Fruit fly (Drosophila melanogaster) ovary, adult (tissue): ENCODE results near the gene Twdlalpha.

ENCODE experiments used
- CG17801 ChIP-seq: fragments of 200-800 bp; optimal IDR thresholded peaks from 2 replicates; lab custom pipeline; 2019; ENCODE audit warnings: missing biosample characterization, mild to moderate bottlenecking, missing genetic modification characterization, moderate library complexity; ENCODE audit not compliant: partially characterized antibody

Gene Twdlalpha

DNA sequence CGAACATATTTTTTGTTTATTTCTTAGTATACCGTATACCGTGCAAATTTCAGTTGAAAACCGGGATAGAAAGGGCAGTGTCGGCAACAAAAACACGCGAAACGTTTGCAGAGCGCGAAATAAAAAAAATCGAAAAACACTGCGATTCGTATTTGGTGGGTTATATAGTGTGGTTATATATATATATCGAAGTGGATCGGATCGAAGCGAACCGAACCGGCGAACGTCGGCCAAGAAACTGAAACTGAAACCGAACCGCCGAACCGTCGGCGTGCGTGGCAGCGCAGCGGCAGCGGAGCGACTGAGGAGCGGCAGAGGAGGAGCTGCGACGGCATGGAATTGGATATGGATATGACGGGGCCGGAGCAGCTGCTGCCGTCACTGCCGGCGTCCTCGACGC is 21.5 kb upstream of the Twdlalpha start, which contains the start of the genes CG32572 and CG34325:
Gene CG32572 (plus strand): TSS at position 16 of the 400 bp plus-strand sequence.
Gene CG34325 (minus strand): TSS at position 244 of the 400 bp plus-strand sequence.
- peak; percentile 9 for TF ChIP-seq CG17801 (GFP tag; lab: Kevin White, UChicago)

DNA sequence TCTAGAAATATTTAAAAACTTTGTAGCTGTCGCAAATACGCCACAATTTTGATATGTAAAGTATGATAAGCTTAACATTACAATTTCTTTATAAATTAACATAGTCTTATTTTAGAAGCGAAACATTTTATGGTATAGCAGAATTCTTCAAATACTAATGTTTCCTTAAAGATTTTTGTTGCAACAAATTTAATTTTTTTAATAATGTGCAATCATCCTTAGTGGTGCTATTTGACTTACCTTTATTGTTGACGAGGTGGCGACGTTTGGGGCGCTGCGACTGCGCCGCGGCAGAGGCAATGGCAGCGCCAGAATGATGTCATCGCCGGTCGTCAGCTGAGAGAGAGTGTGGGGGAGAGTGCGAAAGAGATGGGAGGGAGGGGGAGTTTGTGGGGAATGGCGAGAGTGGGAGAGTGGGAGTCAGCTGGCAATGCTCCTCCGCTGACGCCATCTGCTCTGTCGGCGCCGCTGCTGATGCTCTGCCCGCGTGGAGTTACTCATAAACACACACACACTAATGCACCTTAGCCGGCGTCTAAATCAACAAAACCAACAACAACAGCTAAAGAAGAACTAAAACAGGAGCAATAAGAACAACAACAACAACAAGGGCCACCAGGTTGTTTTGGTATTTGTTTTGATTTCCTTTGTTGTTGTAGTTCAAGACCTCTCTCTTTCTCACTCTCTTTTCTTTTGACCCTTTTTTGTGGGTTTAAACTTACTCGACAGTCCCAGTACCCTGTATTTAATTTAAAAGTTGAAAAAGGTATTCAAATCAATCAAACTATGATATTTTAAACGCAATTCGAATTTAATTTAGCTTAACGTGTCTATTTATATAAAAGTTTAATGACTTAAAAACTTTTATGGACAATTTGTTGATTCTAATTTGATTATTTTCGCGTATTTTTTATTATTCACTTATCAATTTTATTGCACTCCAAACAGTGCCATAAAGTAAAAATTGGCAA is 19.2 kb upstream of the Twdlalpha start:
- TF ChIP-seq CG17801 (GFP tag; lab: Kevin White, UChicago): peak; percentile 38

DNA sequence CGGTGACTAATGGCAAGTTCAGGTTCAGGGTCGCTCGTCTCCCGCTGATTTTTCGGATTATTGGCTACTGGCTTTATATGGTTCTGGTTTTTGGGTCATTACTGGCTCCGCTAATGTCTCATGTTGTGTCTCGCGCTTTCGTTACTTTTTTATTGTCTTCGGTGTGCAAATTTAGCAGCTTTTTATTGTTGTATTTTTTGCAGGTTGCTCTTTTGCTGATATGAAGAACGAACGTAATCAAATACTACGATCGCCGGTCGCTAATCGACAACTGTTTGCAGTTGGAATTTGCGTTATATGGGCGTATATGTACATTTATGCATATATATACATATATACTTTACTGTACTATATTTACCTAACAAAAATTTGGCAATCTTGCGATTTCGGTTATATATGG is 18.1 kb upstream of the Twdlalpha start:
- TF ChIP-seq CG17801 (GFP tag; lab: Kevin White, UChicago): peak; percentile 20

DNA sequence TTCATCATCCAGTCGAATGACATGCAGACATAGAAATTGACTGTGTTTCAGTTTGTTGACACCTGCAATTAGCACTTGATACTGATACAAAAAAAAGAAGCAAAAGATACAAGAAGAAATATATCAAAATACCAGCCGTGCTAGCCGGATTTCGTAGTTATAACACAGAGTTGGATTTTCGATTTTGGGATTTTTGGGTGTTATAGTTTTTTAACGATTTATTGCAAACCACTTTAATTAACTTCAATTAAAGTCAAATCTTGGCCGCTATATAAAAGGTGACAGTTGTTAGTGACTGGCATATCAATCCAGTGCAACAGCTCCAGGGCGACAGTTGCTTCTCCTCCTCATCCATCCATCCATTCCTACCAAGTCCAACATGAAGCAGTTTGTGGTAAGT is 11.9 kb upstream of the Twdlalpha start, which contains the start of gene TwdlX:
Gene TwdlX (plus strand): TSS at position 301 of the 400 bp plus-strand sequence.
- TF ChIP-seq CG17801 (GFP tag; lab: Kevin White, UChicago): no peak

DNA sequence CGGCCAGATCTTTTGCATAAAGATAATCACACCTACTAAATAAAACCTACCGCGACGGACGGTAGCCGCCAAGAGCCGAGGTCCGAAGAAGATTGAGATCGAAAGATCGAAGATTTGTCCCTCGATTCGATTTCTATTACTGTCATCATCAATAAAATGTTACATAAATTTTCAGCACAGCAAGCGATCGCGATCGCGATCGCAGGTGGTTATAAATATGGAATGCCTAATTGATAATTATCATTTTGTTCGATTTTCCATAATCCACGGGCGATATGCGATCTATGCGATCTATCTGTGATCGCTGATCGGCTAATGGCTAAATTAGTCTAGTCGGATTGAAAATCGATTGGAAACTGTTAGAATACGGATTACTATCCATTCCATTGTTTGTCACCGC is 9.4 kb upstream of the Twdlalpha start:
- no peak for TF ChIP-seq CG17801 (GFP tag; lab: Kevin White, UChicago)

DNA sequence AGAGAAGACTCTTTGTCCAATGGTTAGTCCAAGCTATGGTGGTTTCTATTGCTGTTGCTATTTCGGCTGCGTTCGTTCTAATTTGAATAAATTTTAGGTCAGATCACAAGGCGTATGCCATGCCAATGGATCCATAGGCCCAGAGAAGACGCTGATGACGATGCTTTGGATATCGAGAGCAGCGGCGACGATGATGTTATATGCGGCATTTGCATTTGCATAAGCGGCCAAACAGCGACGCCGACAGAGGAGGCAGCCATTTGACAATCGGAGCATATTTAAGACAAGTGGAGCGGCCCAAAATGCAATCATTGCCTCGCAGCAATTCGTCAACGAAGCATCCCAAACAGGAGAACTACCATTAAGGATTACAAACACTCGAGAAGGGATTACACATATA is 8.0 kb upstream of the Twdlalpha start, which contains the start of gene TwdlY:
Gene TwdlY (plus strand): TSS at position 301 of the 400 bp plus-strand sequence.
- TF ChIP-seq CG17801 (GFP tag; lab: Kevin White, UChicago): no peak

DNA sequence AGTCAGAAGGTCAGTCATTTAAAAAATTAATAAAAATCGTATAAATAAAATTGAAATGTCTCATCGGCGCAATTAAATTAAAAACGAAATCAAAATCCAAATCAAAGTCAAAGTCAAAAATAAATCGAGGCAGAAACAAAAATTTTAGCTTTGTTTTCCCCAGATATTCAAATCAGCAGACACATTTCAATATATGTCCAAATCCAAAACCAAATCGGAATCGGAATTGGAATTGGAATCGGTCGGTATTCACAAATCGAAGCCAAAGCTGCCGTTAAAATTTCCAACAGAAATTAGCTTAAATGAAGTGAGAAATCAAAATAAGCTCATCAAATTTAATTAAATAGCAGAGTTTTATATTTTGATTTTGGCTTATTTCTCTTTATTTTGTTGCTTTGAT is 6.5 kb upstream of the Twdlalpha start:
- no peak for TF ChIP-seq CG17801 (GFP tag; lab: Kevin White, UChicago)

DNA sequence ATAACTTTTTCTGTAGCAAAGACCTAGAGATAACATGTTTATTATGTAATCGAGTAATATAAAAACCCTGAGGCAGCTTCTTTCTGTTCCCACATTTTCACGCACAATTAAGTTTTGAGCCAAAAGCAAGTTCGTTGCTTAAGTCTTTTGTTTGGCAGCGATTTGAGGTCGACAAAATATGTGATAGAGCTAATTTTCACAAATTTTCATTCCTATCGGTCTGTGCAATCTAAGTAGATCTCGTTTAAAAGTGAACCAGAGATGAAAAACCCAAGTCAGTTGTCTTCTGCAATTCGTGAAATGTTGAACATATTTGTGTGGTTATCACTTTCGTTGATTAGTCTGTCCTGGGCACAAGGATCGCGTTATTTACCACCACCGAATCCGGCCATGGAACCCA is 4.8 kb upstream of the Twdlalpha start, which contains the start of gene TwdlZ:
Gene TwdlZ (plus strand): TSS at position 301 of the 400 bp plus-strand sequence.
- no peak for TF ChIP-seq CG17801 (GFP tag; lab: Kevin White, UChicago)

DNA sequence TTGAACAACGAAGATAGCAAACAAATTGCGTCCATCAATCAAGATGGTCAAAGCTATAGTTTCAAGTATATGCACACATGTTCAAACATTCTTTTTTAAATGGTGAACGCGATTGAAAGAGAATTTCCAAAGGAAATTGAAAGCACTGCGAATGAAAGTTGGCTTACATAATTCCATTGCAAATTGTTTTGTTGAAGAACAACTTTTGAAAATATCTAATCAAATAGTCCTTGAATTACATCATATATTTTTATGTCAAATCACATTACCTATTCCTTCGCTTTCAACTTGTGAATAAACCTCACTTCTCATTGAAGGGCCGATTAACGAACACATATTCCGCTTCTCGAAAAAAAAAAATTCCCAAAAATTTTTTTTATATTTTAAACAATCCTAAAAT is 2.0 kb upstream of the Twdlalpha start, which contains the start of gene CG32568:
Gene CG32568 (plus strand): TSS at position 301 of the 400 bp plus-strand sequence.
- no peak for TF ChIP-seq CG17801 (GFP tag; lab: Kevin White, UChicago)

DNA sequence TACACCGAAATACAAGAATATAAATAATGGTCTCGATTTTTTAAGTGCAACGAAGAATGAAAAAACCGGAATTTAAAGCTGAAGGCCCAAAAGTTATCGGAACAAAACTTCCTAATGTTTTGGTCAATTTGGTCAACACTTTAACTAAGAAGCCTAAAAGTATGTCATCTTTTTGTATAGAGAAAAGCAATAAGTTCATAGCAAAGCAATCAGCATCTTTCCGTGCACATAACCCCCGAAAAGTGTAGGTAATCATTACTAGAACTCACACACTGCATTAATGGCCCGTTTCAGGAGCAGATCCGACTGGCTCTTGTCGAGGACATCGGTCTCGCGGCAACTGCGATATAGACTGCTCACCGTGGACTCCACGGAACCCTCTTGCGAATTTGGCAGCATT is 1.7 kb downstream of the Twdlalpha start:
- no peak for TF ChIP-seq CG17801 (GFP tag; lab: Kevin White, UChicago)

DNA sequence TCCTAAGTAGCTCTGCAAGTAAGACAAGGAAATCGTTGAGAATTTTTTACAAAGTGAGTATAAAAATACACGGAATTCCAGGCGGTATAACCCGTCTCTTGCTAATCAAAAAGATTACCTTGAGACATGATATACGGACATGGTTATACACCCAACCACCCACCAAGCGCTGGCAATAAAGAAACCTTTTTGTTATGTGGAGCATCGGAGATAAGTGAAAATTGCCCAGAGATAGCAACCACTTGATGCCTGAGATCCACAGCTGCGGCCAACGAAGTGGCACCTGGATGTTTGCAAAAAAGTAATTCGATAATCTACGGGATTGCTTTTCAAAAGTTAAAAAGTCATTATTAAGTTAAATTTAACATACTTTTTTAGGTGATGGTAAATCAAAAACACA is 3.3 kb downstream of the Twdlalpha start:
- no peak for TF ChIP-seq CG17801 (GFP tag; lab: Kevin White, UChicago)

DNA sequence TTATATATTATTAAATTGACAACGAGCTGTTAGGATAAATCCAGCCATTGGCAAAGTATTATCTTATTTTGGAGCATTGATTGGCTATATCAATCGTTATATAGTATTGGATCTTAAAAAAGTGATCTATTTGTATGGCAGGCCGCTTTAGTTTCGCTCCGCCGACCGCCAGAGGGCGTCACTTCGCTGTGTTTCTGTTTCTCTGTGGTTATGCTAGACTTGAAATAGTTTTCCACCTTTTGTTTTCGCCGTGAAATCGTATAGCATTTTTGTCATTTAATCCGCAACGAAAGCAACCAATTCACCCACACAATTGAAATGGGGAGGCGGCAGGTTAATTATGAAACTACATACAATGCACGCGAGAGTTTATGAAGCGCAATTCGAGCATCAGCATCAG is 4.2 kb downstream of the Twdlalpha start:
- no peak for TF ChIP-seq CG17801 (GFP tag; lab: Kevin White, UChicago)

DNA sequence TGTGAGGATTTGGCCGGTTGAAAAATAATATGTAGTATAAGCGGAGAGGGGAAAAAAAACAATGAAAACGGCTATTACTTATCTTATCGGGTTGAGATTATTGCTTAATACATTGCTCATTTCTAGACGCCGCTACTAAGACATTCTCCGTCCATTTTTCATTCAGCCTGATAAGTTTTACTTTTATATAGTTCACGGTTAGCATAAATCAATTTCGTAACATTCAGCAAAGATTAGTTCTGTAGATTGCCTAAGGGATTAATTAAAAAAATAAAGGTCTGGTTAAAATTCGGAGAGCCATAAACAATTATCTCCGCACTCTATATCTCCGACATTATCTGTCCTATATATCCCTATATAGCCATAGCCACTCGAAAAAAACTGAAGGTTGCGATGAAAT is 4.8 kb downstream of the Twdlalpha start:
- TF ChIP-seq CG17801 (GFP tag; lab: Kevin White, UChicago): peak; percentile 19

DNA sequence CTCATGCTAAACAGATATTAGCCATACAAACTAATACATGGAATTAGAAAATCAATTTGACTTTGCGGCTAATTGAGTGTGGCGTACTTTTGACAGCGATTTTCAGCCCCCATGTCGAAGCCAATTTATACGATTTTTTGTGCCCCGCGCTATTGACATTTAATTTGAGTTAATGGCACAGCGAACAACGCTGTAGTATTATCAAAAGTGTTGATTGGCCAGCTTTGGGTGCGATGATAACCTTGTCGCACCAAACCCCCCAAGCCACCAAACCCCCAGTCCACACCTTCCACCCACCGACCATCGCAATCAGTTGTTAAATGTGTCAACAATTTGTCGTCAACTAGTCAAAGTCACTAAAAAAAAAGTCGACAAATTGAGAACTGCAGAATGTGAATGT is 6.7 kb downstream of the Twdlalpha start:
- no peak for TF ChIP-seq CG17801 (GFP tag; lab: Kevin White, UChicago)

DNA sequence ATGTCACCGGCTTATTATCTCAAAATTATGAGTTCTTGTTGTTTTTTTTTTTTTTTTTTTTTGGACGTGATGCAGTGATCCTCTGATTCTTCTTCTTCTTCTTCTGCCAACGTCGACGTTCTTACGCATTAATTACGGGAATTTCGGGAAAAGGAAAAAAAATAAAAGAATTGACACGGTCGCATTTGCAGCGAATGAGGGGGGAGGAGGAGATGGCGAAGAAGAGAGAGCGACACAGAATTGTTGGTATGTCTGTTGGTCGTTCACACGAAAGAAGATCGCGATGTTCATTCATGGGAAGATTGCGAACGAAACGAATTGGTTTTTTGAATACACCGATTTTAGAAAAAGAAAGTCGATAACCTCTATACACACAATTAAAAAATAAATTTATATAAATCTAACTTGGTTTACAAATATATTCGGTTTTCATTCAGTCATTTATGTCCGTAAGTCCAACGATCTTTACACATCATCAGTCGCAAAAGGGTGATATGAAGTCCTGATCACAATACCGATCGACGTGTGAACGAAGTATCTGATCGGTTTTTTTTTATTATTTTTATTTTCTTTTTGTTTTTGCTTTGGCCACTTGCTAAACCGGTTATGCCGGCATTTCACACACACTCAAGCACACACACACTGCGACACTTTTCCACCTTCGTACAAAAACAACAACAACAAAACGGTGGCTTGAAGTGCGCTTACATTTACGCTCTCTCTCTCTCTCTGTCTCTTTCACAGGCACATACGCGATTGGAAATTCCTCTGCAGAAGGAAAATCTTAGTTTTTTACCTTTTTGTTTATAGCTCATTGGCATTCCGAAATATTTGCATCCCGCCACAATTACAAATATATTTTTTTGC is 8.3 kb downstream of the Twdlalpha start:
- peak; percentile 94 for TF ChIP-seq CG17801 (GFP tag; lab: Kevin White, UChicago)
